Worm (Caenorhabditis elegans) whole organism, L2 larva: Measurements from ENCODE around the gene srsx-37.

Experiments
- C34F6.9 ChIP-seq: fragments of 150-350 bp; optimal IDR thresholded peaks from 2 replicates; lab custom pipeline; 2014; ENCODE audit warnings: missing biosample characterization, missing genetic modification characterization
- F13H6.1 ChIP-seq: sonication (generic microtip); optimal IDR thresholded peaks from 2 replicates; lab custom pipeline; 2016; ENCODE audit warnings: missing genetic modification characterization, missing compliant biosample characterization
- R02D3.7 ChIP-seq: fragments of 150-350 bp; optimal IDR thresholded peaks from 2 replicates; lab custom pipeline; 2014; ENCODE audit warnings: missing biosample characterization, missing genetic modification characterization
- Y55F3AM.14 ChIP-seq: fragments of 200-800 bp; sonication (Bioruptor generic); optimal IDR thresholded peaks from 2 replicates; lab custom pipeline; 2018; ENCODE audit warnings: mild to moderate bottlenecking, missing genetic modification characterization, missing compliant biosample characterization
- ZK546.5 ChIP-seq: sonication (generic microtip); optimal IDR thresholded peaks from 2 replicates; lab custom pipeline; 2017; ENCODE audit warnings: missing biosample characterization, missing genetic modification characterization
- alr-1 ChIP-seq: fragments of 150-350 bp; optimal IDR thresholded peaks from 2 replicates; lab custom pipeline; 2014; ENCODE audit warnings: missing biosample characterization, missing genetic modification characterization
- ama-1 ChIP-seq: fragments of 150-350 bp; optimal IDR thresholded peaks from 2 replicates; lab custom pipeline; 2018; ENCODE audit warnings: inconsistent platforms
- ceh-16 ChIP-seq: fragments of 150-350 bp; optimal IDR thresholded peaks from 2 replicates; lab custom pipeline; 2014; ENCODE audit warnings: missing biosample characterization, missing genetic modification characterization
- ceh-82 ChIP-seq: fragments of 150-350 bp; optimal IDR thresholded peaks from 2 replicates; lab custom pipeline; 2014; ENCODE audit warnings: missing biosample characterization, missing genetic modification characterization
- dmd-4 ChIP-seq: sonication (generic microtip); optimal IDR thresholded peaks from 2 replicates; lab custom pipeline; 2017; ENCODE audit warnings: missing biosample characterization, missing genetic modification characterization
- egl-27 ChIP-seq: sonication (generic microtip); optimal IDR thresholded peaks from 3 replicates; lab custom pipeline; 2017; ENCODE audit warnings: missing biosample characterization, missing genetic modification reagents, missing genetic modification characterization
- elt-1 ChIP-seq: fragments of 150-350 bp; optimal IDR thresholded peaks from 2 replicates; lab custom pipeline; 2014; ENCODE audit warnings: missing biosample characterization, missing genetic modification characterization
- elt-3 ChIP-seq: sonication (generic microtip); optimal IDR thresholded peaks from 2 replicates; lab custom pipeline; 2017; ENCODE audit warnings: missing biosample characterization, missing genetic modification characterization
- fos-1 ChIP-seq: fragments of 150-350 bp; optimal IDR thresholded peaks from 2 replicates; lab custom pipeline; 2014; ENCODE audit warnings: missing biosample characterization, missing genetic modification characterization
- gmeb-1 ChIP-seq: fragments of 150-350 bp; optimal IDR thresholded peaks from 2 replicates; lab custom pipeline; 2014; ENCODE audit warnings: missing biosample characterization, missing genetic modification characterization
- lin-11 ChIP-seq: fragments of 150-350 bp; sonication (generic microtip); optimal IDR thresholded peaks from 2 replicates; lab custom pipeline; 2014; ENCODE audit warnings: missing biosample characterization, missing genetic modification characterization, inconsistent platforms, mixed read lengths
- lin-13 ChIP-seq: fragments of 150-350 bp; optimal IDR thresholded peaks from 2 replicates; lab custom pipeline; 2014; ENCODE audit warnings: missing biosample characterization, missing genetic modification reagents, missing genetic modification characterization
- lin-39 ChIP-seq: fragments of 150-350 bp; optimal IDR thresholded peaks from 2 replicates; lab custom pipeline; 2014; ENCODE audit warnings: missing biosample characterization, missing genetic modification reagents, missing genetic modification characterization
- lsy-2 ChIP-seq, 2 experiments: fragments of 150-350 bp in 1 of 2; sonication (generic microtip) in 1 of 2; optimal IDR thresholded peaks; 2 replicates each; lab custom pipeline; 2014 to 2017; ENCODE audit warnings: missing biosample characterization in 2 of 2, missing genetic modification characterization in 2 of 2
- mab-5 ChIP-seq: fragments of 150-350 bp; optimal IDR thresholded peaks from 2 replicates; lab custom pipeline; 2014; ENCODE audit warnings: missing biosample characterization, missing genetic modification characterization
- mbf-1 ChIP-seq: sonication (generic microtip); optimal IDR thresholded peaks from 2 replicates; lab custom pipeline; 2017; ENCODE audit warnings: missing biosample characterization, missing genetic modification characterization
- nhr-11 ChIP-seq: fragments of 150-350 bp; optimal IDR thresholded peaks from 2 replicates; lab custom pipeline; 2014; ENCODE audit warnings: missing biosample characterization, missing genetic modification characterization
- nhr-12 ChIP-seq: fragments of 150-350 bp; optimal IDR thresholded peaks from 2 replicates; lab custom pipeline; 2014; ENCODE audit warnings: missing biosample characterization, missing genetic modification characterization
- nhr-129 ChIP-seq: fragments of 150-350 bp; optimal IDR thresholded peaks from 2 replicates; lab custom pipeline; 2014; ENCODE audit warnings: missing biosample characterization, missing genetic modification characterization
- nhr-21 ChIP-seq: fragments of 150-350 bp; optimal IDR thresholded peaks from 2 replicates; lab custom pipeline; 2014; ENCODE audit warnings: missing biosample characterization, missing genetic modification characterization
- nhr-237 ChIP-seq: fragments of 150-350 bp; optimal IDR thresholded peaks from 2 replicates; lab custom pipeline; 2014; ENCODE audit warnings: missing biosample characterization, missing genetic modification characterization
- nhr-25 ChIP-seq: fragments of 150-350 bp; sonication (generic microtip); optimal IDR thresholded peaks from 3 replicates; lab custom pipeline; 2014; ENCODE audit warnings: missing biosample characterization, missing genetic modification characterization
- nhr-6 ChIP-seq: fragments of 150-350 bp; optimal IDR thresholded peaks from 2 replicates; lab custom pipeline; 2014; ENCODE audit warnings: missing biosample characterization, missing genetic modification characterization
- nhr-77 ChIP-seq: fragments of 150-350 bp; optimal IDR thresholded peaks from 2 replicates; lab custom pipeline; 2014; ENCODE audit warnings: missing biosample characterization, missing genetic modification characterization
- sem-4 ChIP-seq: fragments of 150-350 bp; optimal IDR thresholded peaks from 2 replicates; lab custom pipeline; 2014; ENCODE audit warnings: missing biosample characterization, missing genetic modification reagents, missing genetic modification characterization
- skn-1 ChIP-seq: sonication (generic microtip); optimal IDR thresholded peaks from 2 replicates; lab custom pipeline; 2017; ENCODE audit warnings: missing biosample characterization, missing genetic modification characterization
- sma-3 ChIP-seq: sonication (generic microtip); optimal IDR thresholded peaks from 2 replicates; lab custom pipeline; 2016; ENCODE audit warnings: missing genetic modification reagents, missing genetic modification characterization, missing compliant biosample characterization
- sma-9 ChIP-seq, 2 experiments: fragments of 150-350 bp in 1 of 2; sonication (generic microtip) in 1 of 2; optimal IDR thresholded peaks; 2 replicates each; lab custom pipeline; 2014 to 2016; ENCODE audit warnings: missing genetic modification characterization in 2 of 2, mild to moderate bottlenecking in 1 of 2, missing biosample characterization in 1 of 2, missing compliant biosample characterization in 1 of 2, missing genetic modification reagents in 1 of 2, moderate library complexity in 1 of 2
- snpc-4 ChIP-seq: fragments of 150-350 bp; optimal IDR thresholded peaks from 2 replicates; lab custom pipeline; 2014; ENCODE audit warnings: missing biosample characterization, missing genetic modification characterization
- unc-55 ChIP-seq: fragments of 150-350 bp; sonication (generic microtip); optimal IDR thresholded peaks from 3 replicates; lab custom pipeline; 2014; ENCODE audit warnings: missing biosample characterization, missing genetic modification reagents, missing genetic modification characterization
- unc-62 ChIP-seq: fragments of 150-350 bp; optimal IDR thresholded peaks from 2 replicates; lab custom pipeline; 2014; ENCODE audit warnings: missing biosample characterization, missing genetic modification reagents, missing genetic modification characterization
- zag-1 ChIP-seq: fragments of 150-350 bp; optimal IDR thresholded peaks from 2 replicates; lab custom pipeline; 2014; ENCODE audit warnings: missing biosample characterization, missing genetic modification characterization
- ztf-1 ChIP-seq: fragments of 200-800 bp; sonication (Bioruptor generic); conservative IDR thresholded peaks from 2 replicates; pipeline ENCODE4 v1.3.6; 2022; ENCODE audit warnings: missing genetic modification characterization, missing compliant biosample characterization
- ztf-11 ChIP-seq: sonication (generic microtip); optimal IDR thresholded peaks from 2 replicates; lab custom pipeline; 2017; ENCODE audit warnings: missing biosample characterization, missing genetic modification characterization
- ztf-4 ChIP-seq: fragments of 150-350 bp; optimal IDR thresholded peaks from 2 replicates; lab custom pipeline; 2014; ENCODE audit warnings: missing biosample characterization, missing genetic modification characterization

Gene srsx-37

DNA sequence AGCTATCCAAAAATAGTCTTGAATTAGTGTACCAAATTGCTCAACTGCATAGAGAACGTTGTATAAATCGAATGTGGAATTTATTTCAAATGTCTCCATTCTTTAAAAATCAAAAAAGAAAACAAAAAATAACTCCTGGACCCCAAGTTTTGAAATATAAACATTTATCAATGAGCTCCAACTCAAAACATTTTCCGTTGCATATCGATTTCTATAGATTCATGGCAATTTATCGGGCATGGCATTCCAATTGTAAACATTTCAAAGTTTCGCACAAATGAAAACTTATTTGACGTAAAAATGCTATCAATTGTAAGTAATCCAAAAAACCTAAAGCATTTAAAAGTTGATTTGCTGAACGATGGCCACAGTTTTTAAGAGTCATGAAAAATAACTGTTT is 20.4 kb downstream of the srsx-37 start, which contains the start of gene srw-12:
Gene srw-12 (minus strand): TSS at position 101 of the 400 bp plus-strand sequence.
- TF ChIP-seq snpc-4 (tag; lab: Kevin White, UChicago): no peak
- TF ChIP-seq ZK546.5: no peak
- TF ChIP-seq lsy-2 (tag; optimal IDR thresholded peaks at IDR 0.05; lab: Kevin White, UChicago): no peak
- TF ChIP-seq ztf-4 (tag; lab: Kevin White, UChicago): no peak
- no peak for TF ChIP-seq elt-3 (tag; lab: Kevin White, UChicago)
- no peak for TF ChIP-seq ama-1 (lab: Kevin White, UChicago)
- TF ChIP-seq lin-13 (GFP tag; lab: Kevin White, UChicago): no peak
- TF ChIP-seq nhr-237: no peak
- TF ChIP-seq unc-62 (GFP tag; lab: Kevin White, UChicago): no peak
- no peak for TF ChIP-seq dmd-4 (tag; lab: Kevin White, UChicago)
- no peak for TF ChIP-seq sma-3 (GFP tag; lab: Kevin White, UChicago)
- no peak for TF ChIP-seq ztf-1 (GFP tag; lab: Robert Waterston, UW)
- no peak for TF ChIP-seq C34F6.9 (tag; lab: Kevin White, UChicago)
- no peak for TF ChIP-seq nhr-25
- TF ChIP-seq F13H6.1 (tag; lab: Kevin White, UChicago): no peak
- TF ChIP-seq fos-1 (tag; lab: Kevin White, UChicago): no peak
- TF ChIP-seq zag-1 (tag; lab: Kevin White, UChicago): no peak
- TF ChIP-seq elt-1 (tag; lab: Kevin White, UChicago): no peak
- TF ChIP-seq mbf-1: no peak

DNA sequence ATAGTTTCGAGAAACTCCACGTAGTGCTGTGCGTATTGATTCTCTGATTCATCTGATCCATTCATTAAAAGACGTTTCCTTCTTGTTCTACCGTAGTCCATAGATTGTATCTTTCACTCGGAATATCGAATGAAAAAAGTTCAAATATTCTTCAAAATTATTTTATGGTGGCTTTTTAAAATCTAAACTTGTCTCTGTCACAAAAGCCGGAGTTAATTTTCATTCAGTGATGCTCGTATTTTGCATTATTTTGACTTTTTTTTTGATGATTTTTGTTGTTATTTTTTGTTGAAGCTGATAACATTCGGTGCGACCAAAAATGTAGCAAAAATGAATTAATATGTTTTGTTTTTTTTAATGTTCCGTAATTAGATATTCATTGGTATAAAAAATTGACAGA is 23.3 kb downstream of the srsx-37 start, which contains the start of gene nhr-164:
Gene nhr-164 (minus strand): TSS at position 101 of the 400 bp plus-strand sequence.
- TF ChIP-seq gmeb-1 (tag; lab: Kevin White, UChicago): no peak
- TF ChIP-seq snpc-4 (tag; lab: Kevin White, UChicago): no peak
- TF ChIP-seq ztf-11 (tag; lab: Kevin White, UChicago): no peak
- TF ChIP-seq nhr-6 (tag; lab: Kevin White, UChicago): no peak
- no peak for TF ChIP-seq sma-3 (GFP tag; lab: Kevin White, UChicago)
- no peak for TF ChIP-seq R02D3.7 (tag; lab: Kevin White, UChicago)
- no peak for TF ChIP-seq F13H6.1 (tag; lab: Kevin White, UChicago)
- no peak for TF ChIP-seq alr-1
- TF ChIP-seq zag-1 (tag; lab: Kevin White, UChicago): no peak
- no peak for TF ChIP-seq ZK546.5
- TF ChIP-seq ztf-4 (tag; lab: Kevin White, UChicago): no peak
- TF ChIP-seq fos-1 (tag; lab: Kevin White, UChicago): no peak
- no peak for TF ChIP-seq nhr-129 (tag; lab: Kevin White, UChicago)
- TF ChIP-seq nhr-12 (tag; lab: Kevin White, UChicago): no peak
- TF ChIP-seq lin-13 (GFP tag; lab: Kevin White, UChicago): no peak
- TF ChIP-seq ceh-16 (tag; lab: Kevin White, UChicago): no peak
- no peak for TF ChIP-seq sma-9 (GFP tag; optimal IDR thresholded peaks at IDR 0.05; lab: Kevin White, UChicago)
- no peak for TF ChIP-seq sma-9 (tag; optimal IDR thresholded peaks at IDR 0.05; lab: Kevin White, UChicago)
- TF ChIP-seq C34F6.9 (tag; lab: Kevin White, UChicago): no peak
- TF ChIP-seq lin-11 (tag; lab: Kevin White, UChicago): no peak

DNA sequence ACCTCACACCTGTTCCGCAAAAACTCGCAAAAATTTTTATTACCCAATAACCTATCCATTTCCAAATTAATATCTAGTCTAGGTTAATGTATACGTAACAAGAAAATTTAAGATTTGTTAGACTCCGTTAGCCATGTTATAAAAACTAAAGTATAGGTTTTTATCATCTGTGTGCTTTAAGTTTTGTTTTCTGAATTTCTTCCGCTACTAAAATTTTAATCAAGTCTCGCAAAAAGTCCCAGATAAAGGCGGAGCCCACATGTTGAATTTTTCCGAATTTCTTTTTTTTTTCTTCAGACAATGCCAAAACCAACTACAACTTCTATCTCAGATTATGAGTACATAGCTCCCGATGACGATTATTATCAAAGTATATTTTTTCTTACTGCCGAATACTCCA is 26.7 kb downstream of the srsx-37 start, which contains the start of gene srw-13:
Gene srw-13 (plus strand): TSS at position 301 of the 400 bp plus-strand sequence.
- TF ChIP-seq sma-9 (GFP tag; optimal IDR thresholded peaks at IDR 0.05; lab: Kevin White, UChicago) (no peak), sma-9 (tag; optimal IDR thresholded peaks at IDR 0.05; lab: Kevin White, UChicago) (no peak), mab-5 (no peak), sem-4 (tag; lab: Kevin White, UChicago) (no peak), ztf-4 (tag; lab: Kevin White, UChicago) (no peak), nhr-21 (tag; lab: Kevin White, UChicago) (no peak), lin-13 (GFP tag; lab: Kevin White, UChicago) (no peak), nhr-11 (tag; lab: Kevin White, UChicago) (no peak), nhr-25 (no peak)

DNA sequence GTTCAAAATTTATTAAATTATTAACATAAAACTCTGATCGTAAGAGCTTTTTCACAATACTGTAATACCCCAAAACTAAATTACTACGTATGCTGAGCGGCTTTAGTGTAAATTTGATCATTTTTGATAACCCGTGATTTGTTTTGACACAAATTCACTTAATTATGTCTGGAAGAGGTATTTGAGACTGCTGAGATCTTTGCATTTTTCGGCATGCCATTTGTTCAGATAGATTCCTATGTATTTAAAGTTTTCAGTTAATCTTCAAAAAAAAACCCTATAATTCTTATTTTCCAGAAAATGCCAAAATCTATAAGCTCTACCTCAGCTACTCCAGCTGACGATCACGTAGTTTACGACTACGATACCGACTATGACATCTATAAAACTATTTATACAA is 28.7 kb downstream of the srsx-37 start, which contains the start of gene srw-15:
Gene srw-15 (plus strand): TSS at position 301 of the 400 bp plus-strand sequence.
- TF ChIP-seq elt-3 (tag; lab: Kevin White, UChicago): no peak
- TF ChIP-seq lin-39 (tag; lab: Kevin White, UChicago): no peak
- no peak for TF ChIP-seq nhr-237
- TF ChIP-seq nhr-11 (tag; lab: Kevin White, UChicago): no peak
- TF ChIP-seq sma-3 (GFP tag; lab: Kevin White, UChicago): no peak
- no peak for TF ChIP-seq sem-4 (tag; lab: Kevin White, UChicago)
- TF ChIP-seq ama-1 (lab: Kevin White, UChicago): no peak
- TF ChIP-seq nhr-12 (tag; lab: Kevin White, UChicago): no peak
- TF ChIP-seq alr-1: no peak
- no peak for TF ChIP-seq egl-27 (tag; lab: Kevin White, UChicago)
- TF ChIP-seq Y55F3AM.14 (GFP tag; lab: Kevin White, UChicago): no peak
- TF ChIP-seq skn-1 (tag; lab: Kevin White, UChicago): no peak
- TF ChIP-seq elt-1 (tag; lab: Kevin White, UChicago): no peak
- TF ChIP-seq nhr-77: no peak
- TF ChIP-seq F13H6.1 (tag; lab: Kevin White, UChicago): no peak
- TF ChIP-seq fos-1 (tag; lab: Kevin White, UChicago): no peak
- TF ChIP-seq ceh-82 (tag; lab: Kevin White, UChicago): no peak
- no peak for TF ChIP-seq ZK546.5
- no peak for TF ChIP-seq unc-55
- no peak for TF ChIP-seq mbf-1
- TF ChIP-seq, all 48 proteins: peak for 0
